Fruit fly (Drosophila melanogaster) whole organism, embryonic: ENCODE results near the gene CG10562.

Source experiments
- CG10147 ChIP-seq: fragments of 200-800 bp; sonication (Bioruptor generic); optimal IDR thresholded peaks from 2 replicates; lab custom pipeline; 2019; ENCODE audit warnings: missing biosample characterization, mild to moderate bottlenecking, missing genetic modification characterization, moderate library complexity
- CG10267 ChIP-seq: fragments of 200-800 bp; sonication (Bioruptor generic); optimal IDR thresholded peaks from 2 replicates; lab custom pipeline; 2018; ENCODE audit warnings: missing biosample characterization, mild to moderate bottlenecking, missing genetic modification characterization, moderate library complexity
- CG10959 ChIP-seq: fragments of 200-800 bp; sonication (Bioruptor generic); IDR thresholded peaks from 2 replicates; pipeline ENCODE4 v1.3.6; 2022; ENCODE audit warnings: missing biosample characterization, missing genetic modification characterization
- CG12155 ChIP-seq: fragments of 200-800 bp; sonication (Bioruptor generic); optimal IDR thresholded peaks from 3 replicates; lab custom pipeline; 2016; ENCODE audit warnings: missing biosample characterization, missing genetic modification characterization
- CG12391 ChIP-seq: fragments of 200-800 bp; sonication (Bioruptor generic); optimal IDR thresholded peaks from 3 replicates; lab custom pipeline; 2018; ENCODE audit warnings: missing biosample characterization, mild to moderate bottlenecking, missing genetic modification characterization, moderate library complexity
- CG13894 ChIP-seq: fragments of 200-800 bp; sonication (Bioruptor generic); optimal IDR thresholded peaks from 3 replicates; lab custom pipeline; 2018; ENCODE audit warnings: missing biosample characterization, mild to moderate bottlenecking, missing genetic modification characterization, moderate library complexity
- CG14710 ChIP-seq: fragments of 200-800 bp; sonication (Bioruptor generic); optimal IDR thresholded peaks from 3 replicates; lab custom pipeline; 2019; ENCODE audit warnings: missing biosample characterization, mild to moderate bottlenecking, missing genetic modification characterization, moderate library complexity
- CG15601 ChIP-seq: fragments of 200-800 bp; sonication (Bioruptor generic); optimal IDR thresholded peaks from 3 replicates; lab custom pipeline; 2019; ENCODE audit warnings: missing biosample characterization, mild to moderate bottlenecking, missing genetic modification characterization, moderate library complexity
- CG17385 ChIP-seq: fragments of 200-800 bp; sonication (Bioruptor generic); optimal IDR thresholded peaks from 3 replicates; lab custom pipeline; 2018; ENCODE audit warnings: missing biosample characterization, mild to moderate bottlenecking, missing genetic modification characterization
- CG2678 ChIP-seq: fragments of 200-800 bp; sonication (Bioruptor generic); optimal IDR thresholded peaks from 3 replicates; lab custom pipeline; 2019; ENCODE audit warnings: missing biosample characterization, mild to moderate bottlenecking, missing genetic modification characterization, moderate library complexity
- CG2889 ChIP-seq: fragments of 200-800 bp; sonication (Bioruptor generic); IDR thresholded peaks from 3 replicates; pipeline ENCODE4 v1.3.6; 2022; ENCODE audit warnings: missing biosample characterization, missing genetic modification characterization
- CG31441 ChIP-seq: fragments of 200-800 bp; sonication (Bioruptor generic); IDR thresholded peaks from 2 replicates; pipeline ENCODE4 v1.3.6; 2022; ENCODE audit warnings: missing biosample characterization, missing genetic modification characterization
- CG3281 ChIP-seq: fragments of 200-800 bp; sonication (Bioruptor generic); optimal IDR thresholded peaks from 3 replicates; lab custom pipeline; 2017; ENCODE audit warnings: missing biosample characterization, mild to moderate bottlenecking, missing genetic modification characterization
- CG34376 ChIP-seq: fragments of 200-800 bp; sonication (Bioruptor generic); optimal IDR thresholded peaks from 2 replicates; lab custom pipeline; 2018; ENCODE audit warnings: missing biosample characterization, mild to moderate bottlenecking, missing genetic modification characterization
- CG7745 ChIP-seq: fragments of 200-800 bp; sonication (Bioruptor generic); optimal IDR thresholded peaks from 2 replicates; lab custom pipeline; 2018; ENCODE audit warnings: missing biosample characterization, mild to moderate bottlenecking, missing genetic modification characterization, moderate library complexity
- CG8290 ChIP-seq, 3 experiments: fragments of 200-800 bp; sonication (Bioruptor generic); optimal IDR thresholded peaks; 2 replicates each; lab custom pipeline; 2016 to 2019; ENCODE audit warnings: missing biosample characterization in 3 of 3, missing genetic modification characterization in 3 of 3, mild to moderate bottlenecking in 2 of 3, moderate library complexity in 1 of 3
- Dad ChIP-seq: fragments of 200-800 bp; sonication (Bioruptor generic); optimal IDR thresholded peaks from 3 replicates; lab custom pipeline; 2016; ENCODE audit warnings: missing biosample characterization, missing genetic modification characterization
- Fer1 ChIP-seq: fragments of 200-800 bp; sonication (Bioruptor generic); optimal IDR thresholded peaks from 2 replicates; lab custom pipeline; 2017; ENCODE audit warnings: missing biosample characterization, mild to moderate bottlenecking, missing genetic modification characterization
- H15 ChIP-seq: fragments of 200-800 bp; sonication (Bioruptor generic); IDR thresholded peaks from 3 replicates; pipeline ENCODE4 v1.3.6; 2022; ENCODE audit warnings: missing biosample characterization, missing genetic modification characterization
- Hmr ChIP-seq: fragments of 200-800 bp; sonication (Bioruptor generic); optimal IDR thresholded peaks from 3 replicates; lab custom pipeline; 2017; ENCODE audit warnings: mild to moderate bottlenecking, missing biosample characterization, missing genetic modification reagents, missing genetic modification characterization
- Hr78 ChIP-seq, 2 experiments: fragments of 200-800 bp in 1 of 2; fragments of >200 bp in 1 of 2; sonication (Bioruptor generic) in 1 of 2; optimal IDR thresholded peaks; 2 replicates each; lab custom pipeline; 2017 to 2019; ENCODE audit warnings: missing biosample characterization in 2 of 2, missing genetic modification characterization in 2 of 2, mild to moderate bottlenecking in 1 of 2, moderate library complexity in 1 of 2
- MESR4 ChIP-seq: fragments of 200-800 bp; sonication (Bioruptor generic); optimal IDR thresholded peaks from 2 replicates; lab custom pipeline; 2018; ENCODE audit warnings: missing biosample characterization, mild to moderate bottlenecking, missing genetic modification characterization, moderate library complexity
- Meics ChIP-seq: fragments of 200-800 bp; sonication (Bioruptor generic); optimal IDR thresholded peaks from 2 replicates; lab custom pipeline; 2017; ENCODE audit warnings: missing biosample characterization, mild to moderate bottlenecking, missing genetic modification characterization
- Vsx1 ChIP-seq: fragments of 200-800 bp; sonication (Bioruptor generic); optimal IDR thresholded peaks from 2 replicates; lab custom pipeline; 2017; ENCODE audit warnings: missing biosample characterization, mild to moderate bottlenecking, missing genetic modification characterization, missing genetic modification reagents
- YL-1 ChIP-seq: fragments of 200-800 bp; sonication (Bioruptor generic); optimal IDR thresholded peaks from 3 replicates; lab custom pipeline; 2017; ENCODE audit warnings: missing biosample characterization, mild to moderate bottlenecking, missing genetic modification characterization
- cas ChIP-seq: fragments of 200-800 bp; sonication (Bioruptor generic); IDR thresholded peaks from 2 replicates; pipeline ENCODE4 v1.3.6; 2022; ENCODE audit warnings: missing biosample characterization, missing genetic modification characterization
- chinmo ChIP-seq: fragments of 200-800 bp; sonication (Bioruptor generic); IDR thresholded peaks from 4 replicates; pipeline ENCODE4 v1.3.6; 2022; ENCODE audit warnings: missing biosample characterization, missing genetic modification characterization; ENCODE audit not compliant: partially characterized antibody
- ci ChIP-seq: fragments of 200-800 bp; sonication (Bioruptor generic); IDR thresholded peaks from 3 replicates; pipeline ENCODE4 v1.3.6; 2022; ENCODE audit warnings: missing biosample characterization, missing genetic modification characterization
- corto ChIP-seq: fragments of 200-800 bp; sonication (Bioruptor generic); optimal IDR thresholded peaks from 2 replicates; lab custom pipeline; 2016; ENCODE audit warnings: missing biosample characterization, mild to moderate bottlenecking, missing genetic modification characterization, moderate library complexity
- crc ChIP-seq: fragments of 200-800 bp; sonication (Bioruptor generic); optimal IDR thresholded peaks from 2 replicates; lab custom pipeline; 2016; ENCODE audit warnings: missing biosample characterization, missing genetic modification characterization
- exex ChIP-seq: fragments of 200-800 bp; sonication (Bioruptor generic); optimal IDR thresholded peaks from 4 replicates; lab custom pipeline; 2018; ENCODE audit warnings: missing biosample characterization, mild to moderate bottlenecking, missing genetic modification characterization, moderate library complexity
- ftz-f1 ChIP-seq: fragments of 200-800 bp; sonication (Bioruptor generic); optimal IDR thresholded peaks from 2 replicates; lab custom pipeline; 2016; ENCODE audit warnings: missing biosample characterization, missing genetic modification characterization
- gem ChIP-seq: fragments of 200-800 bp; sonication (Bioruptor generic); optimal IDR thresholded peaks from 2 replicates; lab custom pipeline; 2019; ENCODE audit warnings: missing biosample characterization, mild to moderate bottlenecking, missing genetic modification characterization, moderate library complexity
- grau ChIP-seq: fragments of 200-800 bp; optimal IDR thresholded peaks from 3 replicates; lab custom pipeline; 2019; ENCODE audit warnings: missing biosample characterization, mild to moderate bottlenecking, missing genetic modification characterization, moderate library complexity
- kah ChIP-seq: fragments of 200-800 bp; sonication (Bioruptor generic); optimal IDR thresholded peaks from 2 replicates; lab custom pipeline; 2018; ENCODE audit warnings: missing biosample characterization, mild to moderate bottlenecking, missing genetic modification characterization
- lab ChIP-seq: fragments of 200-800 bp; sonication (Bioruptor generic); optimal IDR thresholded peaks from 3 replicates; lab custom pipeline; 2017; ENCODE audit warnings: missing biosample characterization, missing genetic modification characterization, mild to moderate bottlenecking, moderate library complexity, missing genetic modification reagents
- lmd ChIP-seq: fragments of 200-800 bp; sonication (Bioruptor generic); IDR thresholded peaks from 2 replicates; pipeline ENCODE4 v1.3.6; 2022; ENCODE audit warnings: missing biosample characterization, missing genetic modification characterization
- mirr ChIP-seq: fragments of 200-800 bp; sonication (Bioruptor generic); optimal IDR thresholded peaks from 3 replicates; lab custom pipeline; 2018; ENCODE audit warnings: missing biosample characterization, mild to moderate bottlenecking, missing genetic modification characterization
- odd ChIP-seq: fragments of 200-800 bp; sonication (Bioruptor generic); optimal IDR thresholded peaks from 2 replicates; lab custom pipeline; 2017; ENCODE audit warnings: missing biosample characterization, mild to moderate bottlenecking, missing genetic modification characterization
- prd ChIP-seq, 3 experiments: fragments of >200 bp in 2 of 3; fragments of 200-800 bp in 1 of 3; sonication (Bioruptor generic) in 1 of 3; optimal IDR thresholded peaks in 2 of 3; IDR thresholded peaks in 1 of 3; 2 replicates in 2 of 3; 3 replicates in 1 of 3; pipeline versions ENCODE4 v1.3.6 to Lab custom; 2017 to 2022; ENCODE audit warnings: missing biosample characterization in 1 of 3, missing genetic modification characterization in 1 of 3
- pum ChIP-seq: fragments of 200-800 bp; sonication (Bioruptor generic); optimal IDR thresholded peaks from 2 replicates; lab custom pipeline; 2016; ENCODE audit warnings: missing biosample characterization, missing genetic modification characterization
- scrt ChIP-seq: fragments of 200-800 bp; sonication (Bioruptor generic); optimal IDR thresholded peaks from 2 replicates; lab custom pipeline; 2018; ENCODE audit warnings: missing biosample characterization, mild to moderate bottlenecking, missing genetic modification characterization, moderate library complexity
- sd ChIP-seq: fragments of 200-800 bp; sonication (Bioruptor generic); optimal IDR thresholded peaks from 3 replicates; lab custom pipeline; 2018; ENCODE audit warnings: missing biosample characterization, mild to moderate bottlenecking, missing genetic modification characterization, moderate library complexity
- sens ChIP-seq: fragments of 200-800 bp; sonication (Bioruptor generic); peaks from one replicate; lab custom pipeline; 2016; ENCODE audit warnings: missing biosample characterization, missing genetic modification characterization
- sisA ChIP-seq: fragments of 200-800 bp; sonication (Bioruptor generic); IDR thresholded peaks from 2 replicates; pipeline ENCODE4 v1.3.6; 2022; ENCODE audit warnings: missing biosample characterization, missing genetic modification characterization
- slp2 ChIP-seq: fragments of 200-800 bp; sonication (Bioruptor generic); optimal IDR thresholded peaks from 2 replicates; lab custom pipeline; 2016; ENCODE audit warnings: missing biosample characterization, missing genetic modification characterization
- unc-4 ChIP-seq: fragments of 200-800 bp; sonication (Bioruptor generic); IDR thresholded peaks from 2 replicates; pipeline ENCODE4 v1.3.6; 2022; ENCODE audit warnings: missing biosample characterization, missing genetic modification characterization; ENCODE audit not compliant: partially characterized antibody
- unpg ChIP-seq: fragments of 200-800 bp; sonication (Bioruptor generic); optimal IDR thresholded peaks from 3 replicates; lab custom pipeline; 2018; ENCODE audit warnings: missing biosample characterization, mild to moderate bottlenecking, missing genetic modification characterization, moderate library complexity
- wor ChIP-seq: fragments of 200-800 bp; sonication (Bioruptor generic); IDR thresholded peaks from 2 replicates; pipeline ENCODE4 v1.3.6; 2022; ENCODE audit warnings: missing biosample characterization, missing genetic modification characterization

The CG10562 gene

DNA sequence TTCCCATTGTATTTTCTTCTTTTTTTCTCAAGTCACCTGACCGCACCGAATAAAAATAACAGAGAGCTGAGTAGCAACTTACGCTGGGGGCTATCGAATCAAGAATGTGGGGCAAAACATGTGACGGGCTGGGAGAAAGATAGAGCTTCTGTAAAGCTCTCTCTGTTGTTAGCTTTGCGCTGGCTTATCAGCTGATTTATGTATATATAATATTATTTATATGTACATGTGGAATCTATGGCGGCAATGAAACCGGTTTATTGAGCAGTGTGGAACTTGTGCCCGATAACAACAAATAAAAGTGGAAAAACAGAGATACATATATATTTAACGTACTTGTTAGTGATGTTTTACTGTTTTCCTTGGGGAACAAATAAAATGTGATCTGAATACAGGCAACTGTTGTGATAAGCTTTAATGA is 29.7 kb downstream of the CG10562 start, which contains the start of gene CG31098 (continued):
- no peak for TF ChIP-seq CG2889 (GFP tag; lab: Robert Waterston, UW)
- TF ChIP-seq Vsx1 (GFP tag; lab: Kevin White, UChicago): peak; percentile 35
- peak; percentile 47 for TF ChIP-seq CG17385 (GFP tag; lab: Kevin White, UChicago)
- peak; percentile 95 for TF ChIP-seq sd (tag; lab: Kevin White, UChicago)
- no peak for TF ChIP-seq CG31441 (GFP tag; lab: Robert Waterston, UW)
- peak; percentile 54 for TF ChIP-seq CG2678
- TF ChIP-seq pum (GFP tag; lab: Kevin White, UChicago): no peak
- peak; percentile 0 for TF ChIP-seq YL-1 (GFP tag; lab: Kevin White, UChicago)
- peak; percentile 81; the same call in 2 of the 4 replicates for TF ChIP-seq chinmo (GFP tag; lab: Robert Waterston, UW)
- TF ChIP-seq ftz-f1 (GFP tag; lab: Kevin White, UChicago): no peak
- TF ChIP-seq gem (tag; lab: Kevin White, UChicago): peak; percentile 31
- no peak for TF ChIP-seq CG7745 (tag; lab: Kevin White, UChicago)
- TF ChIP-seq CG3281 (GFP tag; lab: Kevin White, UChicago): peak; percentile 53
- peak; percentile 72 for TF ChIP-seq Fer1 (GFP tag; lab: Kevin White, UChicago)
- no peak for TF ChIP-seq Dad (GFP tag; lab: Kevin White, UChicago)
- no peak for TF ChIP-seq CG12391
- TF ChIP-seq MESR4 (GFP tag; lab: Kevin White, UChicago): peak; percentile 5
- peak; percentile 20 for TF ChIP-seq sens (GFP tag; lab: Kevin White, UChicago)
- no peak for TF ChIP-seq CG10959 (GFP tag; lab: Robert Waterston, UW)
- TF ChIP-seq unc-4: peak; percentile 43; the same call in 1 of the 2 replicates
- no peak for TF ChIP-seq lmd (GFP tag; lab: Robert Waterston, UW)
- TF ChIP-seq scrt (GFP tag; lab: Kevin White, UChicago): peak; percentile 30
- peak; percentile 53 for TF ChIP-seq Meics (GFP tag; lab: Kevin White, UChicago)
- TF ChIP-seq odd: peak; percentile 53
- no peak for TF ChIP-seq sisA (GFP tag; lab: Robert Waterston, UW)
- TF ChIP-seq kah (GFP tag; lab: Kevin White, UChicago): no peak
- no peak for TF ChIP-seq CG8290 (GFP tag; optimal IDR thresholded peaks at IDR 0.05; lab: Kevin White, UChicago)
- peak in 1 of 2 experiments; percentile 11 for TF ChIP-seq CG8290 (tag; optimal IDR thresholded peaks at IDR 0.05; lab: Kevin White, UChicago)
- TF ChIP-seq cas (GFP tag; lab: Robert Waterston, UW): no peak
- peak; percentile 11 for TF ChIP-seq CG10147 (GFP tag; lab: Kevin White, UChicago)
- no peak for TF ChIP-seq prd (optimal IDR thresholded peaks at IDR 0.05; lab: Kevin White, UChicago)
- TF ChIP-seq prd (GFP tag; IDR thresholded peaks at IDR 0.05; lab: Robert Waterston, UW): no peak
- TF ChIP-seq CG14710 (tag; lab: Kevin White, UChicago): no peak
- TF ChIP-seq Hmr (GFP tag; lab: Kevin White, UChicago): peak; percentile 35
- peak; percentile 51 for TF ChIP-seq CG13894
- TF ChIP-seq exex (tag; lab: Kevin White, UChicago): peak; percentile 49
- peak; percentile 61 for TF ChIP-seq corto (GFP tag; lab: Kevin White, UChicago)
- peak; percentile 0 for TF ChIP-seq CG15601 (tag; lab: Kevin White, UChicago)
- peak; percentile 87 for TF ChIP-seq CG34376 (GFP tag; lab: Kevin White, UChicago)
- TF ChIP-seq CG10267 (tag; lab: Kevin White, UChicago): no peak
- peak; percentile 51 for TF ChIP-seq unpg (GFP tag; lab: Kevin White, UChicago)
- TF ChIP-seq wor (GFP tag; lab: Robert Waterston, UW): no peak
- TF ChIP-seq grau: peak; percentile 84
- peak; percentile 76 for TF ChIP-seq mirr (GFP tag; lab: Kevin White, UChicago)
- peak; percentile 48 for TF ChIP-seq lab (GFP tag; lab: Kevin White, UChicago)
- no peak for TF ChIP-seq slp2 (GFP tag; lab: Kevin White, UChicago)
- no peak for TF ChIP-seq crc (GFP tag; lab: Kevin White, UChicago)
- no peak for TF ChIP-seq Hr78 (GFP tag; optimal IDR thresholded peaks at IDR 0.05; lab: Kevin White, UChicago)
- no peak for TF ChIP-seq H15 (GFP tag; lab: Robert Waterston, UW)
- TF ChIP-seq ci (GFP tag; lab: Robert Waterston, UW): peak; percentile 22; the same call in 1 of the 3 replicates
- no peak for TF ChIP-seq CG12155
